Worm (Caenorhabditis elegans) whole organism, L1 larva: ENCODE data around the gene mcm-2.

Experiments
- C04F5.9 ChIP-seq: sonication (generic microtip); optimal IDR thresholded peaks from 2 replicates; lab custom pipeline; 2016; ENCODE audit warnings: missing genetic modification characterization, missing compliant biosample characterization
- C16A3.4 ChIP-seq: fragments of 150-350 bp; optimal IDR thresholded peaks from 2 replicates; lab custom pipeline; 2014; ENCODE audit warnings: missing biosample characterization, missing genetic modification characterization
- aha-1 ChIP-seq: fragments of 150-350 bp; optimal IDR thresholded peaks from 2 replicates; lab custom pipeline; 2014; ENCODE audit warnings: missing biosample characterization, missing genetic modification characterization
- blmp-1 ChIP-seq: fragments of 150-350 bp; optimal IDR thresholded peaks from 2 replicates; lab custom pipeline; 2014; ENCODE audit warnings: missing biosample characterization, missing genetic modification characterization
- ceh-8 ChIP-seq: fragments of 200-800 bp; sonication (Bioruptor generic); optimal IDR thresholded peaks from 2 replicates; lab custom pipeline; 2018; ENCODE audit warnings: mild to moderate bottlenecking, missing genetic modification characterization, moderate library complexity, missing compliant biosample characterization
- ceh-88 ChIP-seq: fragments of 200-800 bp; sonication (Bioruptor generic); IDR thresholded peaks from 2 replicates; pipeline ENCODE4 v1.3.6; 2022; ENCODE audit warnings: missing genetic modification characterization, missing compliant biosample characterization
- ceh-90 ChIP-seq: sonication (generic microtip); optimal IDR thresholded peaks from 2 replicates; lab custom pipeline; 2016; ENCODE audit warnings: missing genetic modification characterization, missing compliant biosample characterization
- ces-1 ChIP-seq: fragments of 150-350 bp; optimal IDR thresholded peaks from 2 replicates; lab custom pipeline; 2014; ENCODE audit warnings: missing biosample characterization, missing genetic modification reagents, missing genetic modification characterization
- efl-3 ChIP-seq: fragments of 200-800 bp; sonication (Bioruptor generic); optimal IDR thresholded peaks from 2 replicates; lab custom pipeline; 2018; ENCODE audit warnings: mild to moderate bottlenecking, missing genetic modification characterization, missing compliant biosample characterization
- egl-13 ChIP-seq: sonication (generic microtip); optimal IDR thresholded peaks from 2 replicates; lab custom pipeline; 2016; ENCODE audit warnings: missing genotype, missing genetic modification reagents, missing genetic modification characterization, missing compliant biosample characterization
- elt-2 ChIP-seq: sonication (generic microtip); optimal IDR thresholded peaks from 2 replicates; lab custom pipeline; 2016; ENCODE audit warnings: missing genetic modification characterization, mild to moderate bottlenecking, inconsistent platforms, missing compliant biosample characterization, missing genetic modification reagents
- elt-3 ChIP-seq, 6 experiments: fragments of 150-350 bp in 1 of 6; sonication (generic microtip); optimal IDR thresholded peaks; 2 replicates each; lab custom pipeline; 2017 to 2018; ENCODE audit warnings: missing biosample characterization in 6 of 6, missing genetic modification characterization in 6 of 6, inconsistent platforms in 1 of 6
- fkh-4 ChIP-seq: sonication (generic microtip); optimal IDR thresholded peaks from 2 replicates; lab custom pipeline; 2016; ENCODE audit warnings: missing compliant biosample characterization, missing genetic modification characterization, borderline replicate concordance
- fos-1 ChIP-seq: fragments of 150-350 bp; optimal IDR thresholded peaks from 2 replicates; lab custom pipeline; 2014; ENCODE audit warnings: missing biosample characterization, missing genetic modification characterization
- grh-1 ChIP-seq: fragments of 200-800 bp; sonication (Bioruptor generic); IDR thresholded peaks from 2 replicates; pipeline ENCODE4 v1.3.6; 2022; ENCODE audit warnings: missing genetic modification reagents, missing genetic modification characterization, missing compliant biosample characterization
- hlh-17 ChIP-seq: fragments of 200-800 bp; sonication (Bioruptor generic); optimal IDR thresholded peaks from 2 replicates; lab custom pipeline; 2018; ENCODE audit warnings: missing genetic modification characterization, mild to moderate bottlenecking, missing compliant biosample characterization, moderate library complexity, borderline replicate concordance
- hpl-2 ChIP-seq: fragments of 150-350 bp; optimal IDR thresholded peaks from 2 replicates; lab custom pipeline; 2014; ENCODE audit warnings: missing biosample characterization, missing genetic modification reagents, missing genetic modification characterization
- isw-1 ChIP-seq: fragments of 200-800 bp; sonication (Bioruptor generic); IDR thresholded peaks from 2 replicates; pipeline ENCODE4 v1.3.6; 2022; ENCODE audit warnings: missing genetic modification characterization, missing compliant biosample characterization
- jun-1 ChIP-seq: fragments of 150-350 bp; optimal IDR thresholded peaks from 2 replicates; lab custom pipeline; 2014; ENCODE audit warnings: missing biosample characterization, missing genetic modification reagents, missing genetic modification characterization
- lin-13 ChIP-seq: fragments of 150-350 bp; optimal IDR thresholded peaks from 2 replicates; lab custom pipeline; 2014; ENCODE audit warnings: missing biosample characterization, missing genetic modification reagents, missing genetic modification characterization
- lin-14 ChIP-seq: fragments of 200-800 bp; sonication (Bioruptor generic); optimal IDR thresholded peaks from 2 replicates; lab custom pipeline; 2018; ENCODE audit warnings: mild to moderate bottlenecking, missing genetic modification characterization, moderate library complexity, missing compliant biosample characterization
- lin-15B ChIP-seq: fragments of 150-350 bp; sonication (generic microtip); optimal IDR thresholded peaks from 3 replicates; lab custom pipeline; 2014; ENCODE audit warnings: missing biosample characterization, missing genetic modification characterization
- lin-35 ChIP-seq, 2 experiments: fragments of 150-350 bp; optimal IDR thresholded peaks; 2 replicates each; lab custom pipeline; 2014; ENCODE audit warnings: missing biosample characterization in 2 of 2, missing genetic modification characterization in 2 of 2, missing genetic modification reagents in 2 of 2
- lir-3 ChIP-seq: sonication (generic microtip); optimal IDR thresholded peaks from 2 replicates; lab custom pipeline; 2016; ENCODE audit warnings: mild to moderate bottlenecking, missing genetic modification characterization, moderate library complexity, missing compliant biosample characterization; ENCODE audit not compliant: poor library complexity
- lsy-2 ChIP-seq, 2 experiments: fragments of 150-350 bp; optimal IDR thresholded peaks; 2 replicates each; lab custom pipeline; 2014; ENCODE audit warnings: missing biosample characterization in 2 of 2, missing genetic modification characterization in 2 of 2
- mab-9 ChIP-seq: fragments of 200-800 bp; sonication (Bioruptor generic); IDR thresholded peaks from 2 replicates; pipeline ENCODE4 v1.3.6; 2022; ENCODE audit warnings: missing genetic modification reagents, missing genetic modification characterization, missing compliant biosample characterization
- mdl-1 ChIP-seq, 2 experiments: fragments of 150-350 bp; optimal IDR thresholded peaks; 2 replicates each; lab custom pipeline; 2014 to 2017; ENCODE audit warnings: missing biosample characterization in 2 of 2, missing genetic modification characterization in 2 of 2, inconsistent platforms in 1 of 2
- mep-1 ChIP-seq: fragments of 150-350 bp; optimal IDR thresholded peaks from 2 replicates; lab custom pipeline; 2014; ENCODE audit warnings: missing biosample characterization, missing genetic modification characterization
- nhr-11 ChIP-seq: fragments of 150-350 bp; optimal IDR thresholded peaks from 2 replicates; lab custom pipeline; 2014; ENCODE audit warnings: missing biosample characterization, missing genetic modification characterization
- nhr-20 ChIP-seq: sonication (generic microtip); optimal IDR thresholded peaks from 2 replicates; lab custom pipeline; 2016; ENCODE audit warnings: mild to moderate bottlenecking, missing genetic modification characterization, missing compliant biosample characterization
- nhr-237 ChIP-seq: fragments of 150-350 bp; optimal IDR thresholded peaks from 2 replicates; lab custom pipeline; 2014; ENCODE audit warnings: missing biosample characterization, missing genetic modification characterization
- nhr-28 ChIP-seq: fragments of 150-350 bp; optimal IDR thresholded peaks from 2 replicates; lab custom pipeline; 2014; ENCODE audit warnings: missing biosample characterization, missing genetic modification characterization
- nhr-71 ChIP-seq: sonication (generic microtip); optimal IDR thresholded peaks from 2 replicates; lab custom pipeline; 2016; ENCODE audit warnings: mild to moderate bottlenecking, missing genetic modification characterization, moderate library complexity, missing compliant biosample characterization
- nhr-76 ChIP-seq: sonication (generic microtip); optimal IDR thresholded peaks from 2 replicates; lab custom pipeline; 2017; ENCODE audit warnings: missing biosample characterization, missing genetic modification characterization
- nhr-77 ChIP-seq: fragments of 150-350 bp; optimal IDR thresholded peaks from 2 replicates; lab custom pipeline; 2014; ENCODE audit warnings: missing biosample characterization, missing genetic modification characterization
- nhr-85 ChIP-seq: sonication (generic microtip); peaks from one replicate; lab custom pipeline; 2016; ENCODE audit warnings: missing genetic modification characterization, inconsistent platforms, missing compliant biosample characterization
- pax-3 ChIP-seq: fragments of 200-800 bp; sonication (Bioruptor generic); optimal IDR thresholded peaks from 2 replicates; lab custom pipeline; 2018; ENCODE audit warnings: mild to moderate bottlenecking, missing genetic modification characterization, moderate library complexity, missing compliant biosample characterization
- rnt-1 ChIP-seq: sonication (generic microtip); optimal IDR thresholded peaks from 2 replicates; lab custom pipeline; 2016; ENCODE audit warnings: mild to moderate bottlenecking, missing genetic modification characterization, moderate library complexity, missing compliant biosample characterization
- snpc-4 ChIP-seq: fragments of 150-350 bp; optimal IDR thresholded peaks from 2 replicates; lab custom pipeline; 2014; ENCODE audit warnings: missing biosample characterization, missing genetic modification characterization
- snu-23 ChIP-seq: sonication (generic microtip); optimal IDR thresholded peaks from 2 replicates; lab custom pipeline; 2016; ENCODE audit warnings: missing genetic modification characterization, missing compliant biosample characterization
- sup-37 ChIP-seq: fragments of 200-800 bp; sonication (Bioruptor generic); optimal IDR thresholded peaks from 2 replicates; lab custom pipeline; 2018; ENCODE audit warnings: mild to moderate bottlenecking, missing genetic modification characterization, missing compliant biosample characterization
- tbx-2 ChIP-seq: sonication (generic microtip); optimal IDR thresholded peaks from 2 replicates; lab custom pipeline; 2016; ENCODE audit warnings: missing genetic modification characterization, missing compliant biosample characterization
- unc-130 ChIP-seq: fragments of 150-350 bp; optimal IDR thresholded peaks from 2 replicates; lab custom pipeline; 2017; ENCODE audit warnings: missing biosample characterization, missing genetic modification characterization, inconsistent platforms
- unc-30 ChIP-seq: sonication (generic microtip); optimal IDR thresholded peaks from 2 replicates; lab custom pipeline; 2017; ENCODE audit warnings: missing biosample characterization, missing genetic modification characterization
- unc-86 ChIP-seq: sonication (generic microtip); optimal IDR thresholded peaks from 2 replicates; lab custom pipeline; 2016; ENCODE audit warnings: missing genetic modification characterization, missing compliant biosample characterization
- unc-98 ChIP-seq: fragments of 200-800 bp; sonication (Bioruptor generic); IDR thresholded peaks from 2 replicates; pipeline ENCODE4 v1.3.6; 2022; ENCODE audit warnings: missing genetic modification characterization, missing compliant biosample characterization
- vab-15 ChIP-seq: sonication (generic microtip); optimal IDR thresholded peaks from 2 replicates; lab custom pipeline; 2017; ENCODE audit warnings: missing genotype, mild to moderate bottlenecking, missing genetic modification characterization, missing compliant biosample characterization
- xbp-1 ChIP-seq: sonication (generic microtip); optimal IDR thresholded peaks from 2 replicates; lab custom pipeline; 2016; ENCODE audit warnings: missing genetic modification characterization, missing compliant biosample characterization
- zag-1 ChIP-seq: fragments of 150-350 bp; optimal IDR thresholded peaks from 2 replicates; lab custom pipeline; 2014; ENCODE audit warnings: missing biosample characterization, missing genetic modification characterization
- zip-4 ChIP-seq: fragments of 200-800 bp; sonication (Bioruptor generic); optimal IDR thresholded peaks from 2 replicates; lab custom pipeline; 2018; ENCODE audit warnings: mild to moderate bottlenecking, missing genetic modification characterization, moderate library complexity, missing compliant biosample characterization
- ztf-4 ChIP-seq: fragments of 150-350 bp; optimal IDR thresholded peaks from 2 replicates; lab custom pipeline; 2014; ENCODE audit warnings: missing biosample characterization, missing genetic modification characterization

mcm-2 gene

DNA sequence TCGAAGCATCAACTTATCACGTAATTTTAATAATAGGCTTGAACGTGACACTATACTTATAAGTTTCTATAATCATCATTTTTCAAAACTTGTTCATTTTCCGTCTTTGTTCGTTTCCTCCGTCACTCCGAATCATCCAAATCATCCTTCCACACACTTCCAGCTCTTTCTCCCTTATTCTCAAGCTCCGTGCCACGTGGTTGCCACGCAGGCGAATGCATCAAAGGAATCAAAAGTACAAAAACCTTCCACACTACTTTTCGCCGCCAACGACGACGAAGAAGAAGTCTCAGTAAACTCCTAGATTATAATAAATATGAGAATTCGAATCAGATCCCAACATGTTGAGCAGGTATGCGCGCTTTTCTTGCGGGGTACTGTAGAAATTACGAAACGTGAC, 47.7 kb upstream of the mcm-2 start:
- TF ChIP-seq tbx-2 (no peak), hpl-2 (GFP tag; lab: Kevin White, UChicago) (peak; percentile 24), nhr-85 (tag; lab: Kevin White, UChicago) (peak; percentile 65), ztf-4 (tag; lab: Kevin White, UChicago) (no peak), nhr-11 (tag; lab: Kevin White, UChicago) (no peak), snpc-4 (tag; lab: Kevin White, UChicago) (no peak)

DNA sequence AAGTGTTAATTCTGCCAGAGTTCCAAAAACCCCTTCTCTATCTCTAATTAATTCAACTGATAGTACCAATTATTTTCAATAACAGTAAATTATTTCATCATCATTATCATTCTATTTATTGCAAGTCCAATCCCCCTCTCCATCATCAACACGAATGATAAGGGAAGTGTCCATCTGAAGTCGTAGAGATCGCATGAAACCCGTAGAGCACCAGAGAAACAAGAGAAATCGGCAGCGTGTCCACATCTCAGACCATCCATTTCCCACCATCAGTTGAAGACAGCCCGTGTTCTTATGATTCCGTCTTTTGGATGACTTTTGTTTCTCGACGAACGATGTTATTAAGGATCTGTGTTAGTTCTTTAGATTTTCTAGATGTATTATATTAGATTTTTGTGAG, 47.1 kb upstream of the mcm-2 start:
- TF ChIP-seq snu-23, result peak; percentile 26
- TF ChIP-seq lsy-2 (tag; optimal IDR thresholded peaks at IDR 0.05; lab: Kevin White, UChicago), result peak in 1 of 2 experiments; percentile 31
- TF ChIP-seq hpl-2 (GFP tag; lab: Kevin White, UChicago), result no peak
- TF ChIP-seq jun-1 (tag; lab: Kevin White, UChicago), result no peak
- TF ChIP-seq nhr-20, result peak; percentile 28
- no peak for TF ChIP-seq ceh-88 (GFP tag; lab: Robert Waterston, UW)
- no peak for TF ChIP-seq aha-1 (tag; lab: Kevin White, UChicago)
- TF ChIP-seq hlh-17 (GFP tag; lab: Kevin White, UChicago), result no peak
- no peak for TF ChIP-seq mab-9 (GFP tag; lab: Robert Waterston, UW)
- no peak for TF ChIP-seq zip-4 (GFP tag; lab: Kevin White, UChicago)
- no peak for TF ChIP-seq zag-1
- TF ChIP-seq ceh-90 (tag; lab: Kevin White, UChicago), result no peak
- TF ChIP-seq rnt-1, result no peak
- TF ChIP-seq elt-2 (tag; lab: Kevin White, UChicago), result no peak
- no peak for TF ChIP-seq C16A3.4 (tag; lab: Kevin White, UChicago)
- no peak for TF ChIP-seq efl-3 (GFP tag; lab: Kevin White, UChicago)
- no peak for TF ChIP-seq pax-3 (tag; lab: Kevin White, UChicago)
- TF ChIP-seq fkh-4 (tag; lab: Kevin White, UChicago), result no peak
- no peak for TF ChIP-seq C04F5.9 (tag; lab: Kevin White, UChicago)
- TF ChIP-seq elt-3 (tag; optimal IDR thresholded peaks at IDR 0.05; lab: Kevin White, UChicago), result peak in 4 of 6 experiments; percentile 76 to 95 (median 88)
- TF ChIP-seq lir-3, result no peak
- no peak for TF ChIP-seq sup-37
- TF ChIP-seq lin-15B (tag; lab: Kevin White, UChicago), result no peak
- no peak for TF ChIP-seq nhr-77 (tag; lab: Kevin White, UChicago)
- no peak for TF ChIP-seq fos-1 (tag; lab: Kevin White, UChicago)
- peak; percentile 27 for TF ChIP-seq nhr-71
- TF ChIP-seq unc-130 (tag; lab: Kevin White, UChicago), result peak; percentile 16
- TF ChIP-seq vab-15, result peak; percentile 68
- TF ChIP-seq isw-1, result no peak
- no peak for TF ChIP-seq grh-1 (GFP tag; lab: Robert Waterston, UW)
- TF ChIP-seq egl-13 (tag; lab: Kevin White, UChicago), result no peak
- TF ChIP-seq lin-35 (GFP tag; optimal IDR thresholded peaks at IDR 0.05; lab: Kevin White, UChicago), result peak in 1 of 2 experiments; percentile 38
- TF ChIP-seq unc-30 (tag; lab: Kevin White, UChicago), result no peak
- no peak for TF ChIP-seq unc-86 (tag; lab: Kevin White, UChicago)
- no peak for TF ChIP-seq nhr-28 (tag; lab: Kevin White, UChicago)
- no peak for TF ChIP-seq nhr-11 (tag; lab: Kevin White, UChicago)
- TF ChIP-seq mep-1 (tag; lab: Kevin White, UChicago), result peak; percentile 17
- no peak for TF ChIP-seq nhr-237
- peak; percentile 81 for TF ChIP-seq nhr-85 (tag; lab: Kevin White, UChicago)
- TF ChIP-seq mdl-1 (tag; optimal IDR thresholded peaks at IDR 0.05; lab: Kevin White, UChicago), result peak in 1 of 2 experiments; percentile 83
- no peak for TF ChIP-seq nhr-76 (tag; lab: Kevin White, UChicago)
- peak; percentile 67 for TF ChIP-seq lin-14 (GFP tag; lab: Kevin White, UChicago)
- TF ChIP-seq blmp-1 (tag; lab: Kevin White, UChicago), result peak; percentile 58
- no peak for TF ChIP-seq ceh-8 (GFP tag; lab: Kevin White, UChicago)
- TF ChIP-seq xbp-1 (tag; lab: Kevin White, UChicago), result no peak
- no peak for TF ChIP-seq lin-13 (GFP tag; lab: Kevin White, UChicago)
- TF ChIP-seq unc-98 (GFP tag; lab: Robert Waterston, UW), result no peak
- no peak for TF ChIP-seq ces-1 (GFP tag; lab: Kevin White, UChicago)
